Worm (Caenorhabditis elegans) whole organism, L4/young adult: ENCODE measurements around the gene T22D1.5.

Experiments
- W03F9.2 ChIP-seq: fragments of 150-350 bp; optimal IDR thresholded peaks from 2 replicates; lab custom pipeline; 2014; ENCODE audit warnings: missing biosample characterization, missing genetic modification characterization
- dao-5 ChIP-seq: sonication (generic microtip); optimal IDR thresholded peaks from 2 replicates; lab custom pipeline; 2016; ENCODE audit warnings: missing genotype, missing genetic modification characterization, moderate library complexity, missing compliant biosample characterization
- him-1 ChIP-seq: sonication (generic microtip); optimal IDR thresholded peaks from 2 replicates; lab custom pipeline; 2016; ENCODE audit warnings: missing genotype, missing genetic modification reagents, missing genetic modification characterization, missing compliant biosample characterization

Gene T22D1.5

ce11 chrIV:6907487-6907886 lies 3.7 kb downstream of the T22D1.5 start:
- no peak for TF ChIP-seq dao-5 (tag; lab: Kevin White, UChicago)

DNA sequence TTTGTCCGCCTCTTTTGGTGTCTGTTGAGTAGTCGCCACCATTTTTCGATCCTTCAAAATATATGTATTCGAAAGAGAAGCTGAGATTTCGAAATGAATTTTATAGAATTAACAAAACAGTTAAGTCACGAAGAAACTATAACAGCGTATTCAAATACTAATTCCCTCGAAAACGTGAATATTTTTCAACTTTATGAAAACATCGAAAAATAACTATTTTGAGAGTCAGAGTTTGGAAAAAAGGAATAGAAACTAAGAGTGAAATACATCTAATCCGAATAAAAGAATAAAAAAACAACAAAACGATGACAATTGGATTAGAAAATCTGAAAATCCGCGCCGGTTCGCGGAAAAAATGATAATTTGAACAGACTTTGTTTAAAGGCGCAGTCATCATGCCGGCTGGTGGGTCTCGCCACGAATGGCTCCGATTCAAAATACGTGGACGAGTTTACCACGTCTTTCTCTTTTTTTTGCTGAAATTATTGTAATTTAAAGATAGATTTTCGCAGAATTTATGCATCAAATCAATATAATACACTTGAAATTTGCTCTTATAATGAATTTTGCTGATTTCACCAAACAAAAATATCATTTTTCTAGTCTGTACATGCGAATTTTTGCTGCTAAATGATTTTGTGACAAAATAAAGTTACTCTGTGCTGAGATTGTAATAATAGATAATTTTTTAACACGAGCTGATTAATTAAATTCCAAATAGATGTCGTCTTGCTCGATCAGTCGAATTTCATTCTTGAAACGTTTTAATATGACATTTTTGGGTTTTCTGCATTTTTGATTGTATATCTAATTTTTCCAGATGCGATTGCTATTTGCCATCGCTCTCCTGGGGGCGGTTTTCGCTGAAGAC lies 6.3 kb downstream of the T22D1.5 start, which contains the start of the genes rpn-1 and ribo-1:
TSS of gene rpn-1 (minus strand) at position 51 of the 871 bp plus-strand sequence.
TSS of gene ribo-1 (plus strand) at position 821 of the 871 bp plus-strand sequence.
- TF ChIP-seq dao-5 (tag; lab: Kevin White, UChicago) (no peak), W03F9.2 (tag; lab: Kevin White, UChicago) (peak; percentile 60)

ce11 chrIV:6912851-6913588 lies 9.3 kb downstream of the T22D1.5 start, which contains the start of gene T22D1.3:
Gene T22D1.3 (plus strand): TSS chrIV:6913538.
- no peak for TF ChIP-seq dao-5 (tag; lab: Kevin White, UChicago)
- no peak for TF ChIP-seq W03F9.2 (tag; lab: Kevin White, UChicago)
- TF ChIP-seq him-1 (tag; lab: Kevin White, UChicago) = no peak

- TF ChIP-seq W03F9.2 (tag; lab: Kevin White, UChicago) (no peak), him-1 (tag; lab: Kevin White, UChicago) (no peak), dao-5 (tag; lab: Kevin White, UChicago) (no peak)
Measured at ce11 chrIV:6916831-6917230, 13.1 kb downstream of the T22D1.5 start.

DNA sequence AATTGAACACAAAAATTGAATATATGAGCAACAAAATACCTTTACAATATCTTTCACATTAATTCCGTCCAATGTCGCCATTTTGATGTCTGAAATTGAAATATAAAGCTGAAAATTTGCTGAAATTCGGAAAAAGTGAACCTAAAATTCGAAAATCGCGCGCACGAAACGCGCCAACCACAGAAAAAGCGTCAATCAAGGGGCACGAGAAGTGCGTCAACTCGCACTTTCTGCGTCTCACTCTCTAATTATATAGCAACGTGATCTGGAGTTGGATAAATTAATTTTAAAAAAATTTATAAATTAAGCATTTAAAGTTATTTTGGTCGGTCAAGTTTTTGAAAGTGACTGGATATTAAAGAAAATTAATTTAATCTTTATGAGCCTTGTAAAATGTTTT lies 15.6 kb downstream of the T22D1.5 start, which contains the start of gene ruvb-2:
TSS of gene ruvb-2 (minus strand) at position 89 of the 400 bp plus-strand sequence.
- TF ChIP-seq W03F9.2 (tag; lab: Kevin White, UChicago) (peak; percentile 92), dao-5 (tag; lab: Kevin White, UChicago) (no peak), him-1 (tag; lab: Kevin White, UChicago) (peak; percentile 30)

- TF ChIP-seq W03F9.2 (tag; lab: Kevin White, UChicago) = no peak
- TF ChIP-seq him-1 (tag; lab: Kevin White, UChicago) = no peak
- TF ChIP-seq dao-5 (tag; lab: Kevin White, UChicago) = no peak
Measured at ce11 chrIV:6920063-6920462, 16.3 kb downstream of the T22D1.5 start, which contains the start of gene T22D1.18. Gene T22D1.18 (minus strand): TSS chrIV:6920163.

ce11 chrIV:6923070-6923469 lies 19.3 kb downstream of the T22D1.5 start, which contains the start of gene T22D1.1:
Gene T22D1.1 (plus strand): TSS chrIV:6923370.
- no peak for TF ChIP-seq him-1 (tag; lab: Kevin White, UChicago)
- no peak for TF ChIP-seq dao-5 (tag; lab: Kevin White, UChicago)
- no peak for TF ChIP-seq W03F9.2 (tag; lab: Kevin White, UChicago)

ce11 chrIV:6925520-6925919 lies 21.8 kb downstream of the T22D1.5 start:
- TF ChIP-seq him-1 (tag; lab: Kevin White, UChicago) = no peak
- no peak for TF ChIP-seq W03F9.2 (tag; lab: Kevin White, UChicago)
- no peak for TF ChIP-seq dao-5 (tag; lab: Kevin White, UChicago)

DNA sequence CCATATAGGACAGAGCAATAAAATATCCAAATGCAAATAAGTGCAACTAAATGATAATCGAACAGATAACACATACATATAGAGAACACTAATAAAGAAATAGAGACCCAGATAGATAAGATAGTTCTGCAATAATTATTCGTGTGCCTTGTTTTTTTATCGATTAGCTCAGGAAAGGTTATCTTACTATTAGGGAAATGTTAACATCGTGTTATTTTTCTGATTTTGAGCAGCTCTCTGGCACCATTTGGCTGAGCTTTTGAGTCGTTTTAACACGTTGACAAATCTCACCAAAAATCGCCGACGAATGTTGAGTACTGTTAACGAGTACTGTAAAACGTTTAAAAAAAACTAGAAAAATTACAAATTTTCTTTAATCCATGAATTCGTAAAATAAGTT lies 24.7 kb downstream of the T22D1.5 start, which contains the start of gene cest-6:
TSS of gene cest-6 (minus strand) at position 101 of the 400 bp plus-strand sequence.
- TF ChIP-seq dao-5 (tag; lab: Kevin White, UChicago) (no peak), him-1 (tag; lab: Kevin White, UChicago) (no peak), W03F9.2 (tag; lab: Kevin White, UChicago) (no peak)

DNA sequence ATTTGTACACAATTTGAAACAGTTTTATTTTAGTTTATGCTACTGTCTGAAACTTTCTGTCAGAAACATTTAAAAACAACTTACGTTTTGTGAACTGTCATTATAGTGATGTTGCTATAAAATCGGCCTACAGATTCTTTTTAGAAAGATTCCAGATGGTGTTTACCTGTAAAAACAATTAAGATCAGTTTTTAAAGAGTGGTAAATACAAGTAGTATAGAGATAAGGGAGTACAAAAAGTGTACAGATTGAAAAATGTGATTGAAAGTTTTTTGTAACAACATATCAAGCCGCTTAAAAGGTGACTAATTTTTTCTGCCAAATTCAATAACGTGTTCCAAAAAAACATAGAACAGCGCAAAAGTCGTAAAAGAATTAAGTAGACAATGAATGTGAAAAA lies 33.8 kb downstream of the T22D1.5 start, which contains the start of gene npr-12:
TSS of gene npr-12 (minus strand) at position 101 of the 400 bp plus-strand sequence.
- TF ChIP-seq W03F9.2 (tag; lab: Kevin White, UChicago) = no peak
- TF ChIP-seq him-1 (tag; lab: Kevin White, UChicago) = no peak
- no peak for TF ChIP-seq dao-5 (tag; lab: Kevin White, UChicago)

DNA sequence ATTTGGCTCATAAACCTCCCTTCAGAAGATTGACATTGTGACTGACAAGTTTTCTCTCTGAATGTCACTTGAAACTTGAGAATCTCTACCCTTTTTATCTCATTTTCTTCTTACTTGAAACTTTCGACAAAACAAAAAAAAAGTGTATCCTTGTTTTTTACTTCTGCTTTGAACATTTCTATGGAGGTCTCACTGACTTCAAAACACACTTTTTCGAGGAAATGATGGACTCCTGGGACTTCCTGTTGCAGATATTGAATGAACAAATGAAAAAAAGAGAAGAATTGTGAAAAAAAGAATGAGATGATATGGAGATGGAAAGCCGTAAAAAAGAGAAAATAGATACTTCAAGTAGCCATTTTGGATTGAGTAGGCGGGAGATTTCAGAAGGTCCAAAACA lies 37.4 kb downstream of the T22D1.5 start:
- TF ChIP-seq W03F9.2 (tag; lab: Kevin White, UChicago) = no peak

DNA sequence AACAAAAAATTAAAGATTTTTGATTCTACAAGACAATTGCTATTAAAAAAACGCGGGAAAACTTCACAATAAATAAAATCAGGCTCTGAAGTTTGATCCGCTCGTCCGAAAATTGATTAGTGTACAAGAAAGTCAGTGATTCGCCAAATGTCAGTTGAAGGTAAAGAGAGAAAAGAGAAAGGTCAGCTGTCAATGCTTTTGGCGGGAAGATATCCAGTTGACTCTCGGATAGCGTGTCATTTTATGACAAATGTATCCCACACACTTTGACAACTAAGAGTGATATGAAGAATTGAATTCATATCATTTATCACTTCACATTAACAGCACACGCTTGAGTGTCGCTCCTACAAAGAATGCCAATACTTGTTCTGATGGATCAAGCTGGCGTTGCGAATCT lies 43.1 kb downstream of the T22D1.5 start:
- TF ChIP-seq him-1 (tag; lab: Kevin White, UChicago) (no peak), dao-5 (tag; lab: Kevin White, UChicago) (no peak), W03F9.2 (tag; lab: Kevin White, UChicago) (no peak)

DNA sequence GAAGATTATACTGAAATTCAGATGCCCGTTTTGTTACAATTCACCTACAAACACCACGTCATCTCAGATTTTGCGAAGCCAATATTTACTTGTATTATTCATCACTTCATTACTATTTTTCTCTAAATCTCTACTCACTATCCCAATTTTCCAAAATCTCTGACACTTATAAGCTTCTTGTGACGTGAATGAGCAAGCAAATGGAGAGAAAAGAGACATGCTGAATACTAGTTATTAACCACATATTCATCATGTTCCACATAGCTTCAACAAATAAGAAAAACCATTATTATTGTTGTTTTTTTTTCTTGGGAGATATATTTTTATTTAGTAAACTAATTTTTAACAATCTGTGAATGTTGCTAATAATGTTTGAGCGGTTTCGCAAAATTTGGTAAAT lies 47.5 kb downstream of the T22D1.5 start:
- TF ChIP-seq him-1 (tag; lab: Kevin White, UChicago) = no peak
- TF ChIP-seq W03F9.2 (tag; lab: Kevin White, UChicago) = no peak
- no peak for TF ChIP-seq dao-5 (tag; lab: Kevin White, UChicago)
